Worm (Caenorhabditis elegans) whole organism, L2 larva: ENCODE results near the gene spp-9.

Experiments
- F13H6.1 ChIP-seq: sonication (generic microtip); optimal IDR thresholded peaks from 2 replicates; lab custom pipeline; 2016; ENCODE audit warnings: missing genetic modification characterization, missing compliant biosample characterization
- alr-1 ChIP-seq: fragments of 150-350 bp; optimal IDR thresholded peaks from 2 replicates; lab custom pipeline; 2014; ENCODE audit warnings: missing biosample characterization, missing genetic modification characterization
- aly-2 ChIP-seq: fragments of 150-350 bp; optimal IDR thresholded peaks from 2 replicates; lab custom pipeline; 2014; ENCODE audit warnings: missing biosample characterization, missing genetic modification characterization
- ama-1 ChIP-seq: fragments of 150-350 bp; optimal IDR thresholded peaks from 2 replicates; lab custom pipeline; 2018; ENCODE audit warnings: inconsistent platforms
- blmp-1 ChIP-seq: sonication (generic microtip); optimal IDR thresholded peaks from 2 replicates; lab custom pipeline; 2017; ENCODE audit warnings: missing genetic modification characterization, mild to moderate bottlenecking, missing compliant biosample characterization, antibody characterized with exemption, moderate library complexity; ENCODE audit not compliant: insufficient read depth
- ceh-16 ChIP-seq: fragments of 150-350 bp; optimal IDR thresholded peaks from 2 replicates; lab custom pipeline; 2014; ENCODE audit warnings: missing biosample characterization, missing genetic modification characterization
- ceh-82 ChIP-seq: fragments of 150-350 bp; optimal IDR thresholded peaks from 2 replicates; lab custom pipeline; 2014; ENCODE audit warnings: missing biosample characterization, missing genetic modification characterization
- crh-2 ChIP-seq: sonication (generic microtip); optimal IDR thresholded peaks from 2 replicates; lab custom pipeline; 2017; ENCODE audit warnings: missing biosample characterization, missing genetic modification characterization
- elt-1 ChIP-seq: fragments of 150-350 bp; optimal IDR thresholded peaks from 2 replicates; lab custom pipeline; 2014; ENCODE audit warnings: missing biosample characterization, missing genetic modification characterization
- elt-3 ChIP-seq: sonication (generic microtip); optimal IDR thresholded peaks from 2 replicates; lab custom pipeline; 2017; ENCODE audit warnings: missing biosample characterization, missing genetic modification characterization
- fos-1 ChIP-seq: fragments of 150-350 bp; optimal IDR thresholded peaks from 2 replicates; lab custom pipeline; 2014; ENCODE audit warnings: missing biosample characterization, missing genetic modification characterization
- gmeb-1 ChIP-seq: fragments of 150-350 bp; optimal IDR thresholded peaks from 2 replicates; lab custom pipeline; 2014; ENCODE audit warnings: missing biosample characterization, missing genetic modification characterization
- lin-11 ChIP-seq: fragments of 150-350 bp; sonication (generic microtip); optimal IDR thresholded peaks from 2 replicates; lab custom pipeline; 2014; ENCODE audit warnings: missing biosample characterization, missing genetic modification characterization, inconsistent platforms, mixed read lengths
- lin-13 ChIP-seq: fragments of 150-350 bp; optimal IDR thresholded peaks from 2 replicates; lab custom pipeline; 2014; ENCODE audit warnings: missing biosample characterization, missing genetic modification reagents, missing genetic modification characterization
- lsy-2 ChIP-seq, 2 experiments: fragments of 150-350 bp in 1 of 2; sonication (generic microtip) in 1 of 2; optimal IDR thresholded peaks; 2 replicates each; lab custom pipeline; 2014 to 2017; ENCODE audit warnings: missing biosample characterization in 2 of 2, missing genetic modification characterization in 2 of 2
- mab-5 ChIP-seq: fragments of 150-350 bp; optimal IDR thresholded peaks from 2 replicates; lab custom pipeline; 2014; ENCODE audit warnings: missing biosample characterization, missing genetic modification characterization
- nhr-10 ChIP-seq: sonication (generic microtip); optimal IDR thresholded peaks from 2 replicates; lab custom pipeline; 2017; ENCODE audit warnings: missing biosample characterization, missing genetic modification characterization
- nhr-129 ChIP-seq: fragments of 150-350 bp; optimal IDR thresholded peaks from 2 replicates; lab custom pipeline; 2014; ENCODE audit warnings: missing biosample characterization, missing genetic modification characterization
- nhr-21 ChIP-seq: fragments of 150-350 bp; optimal IDR thresholded peaks from 2 replicates; lab custom pipeline; 2014; ENCODE audit warnings: missing biosample characterization, missing genetic modification characterization
- nhr-237 ChIP-seq: fragments of 150-350 bp; optimal IDR thresholded peaks from 2 replicates; lab custom pipeline; 2014; ENCODE audit warnings: missing biosample characterization, missing genetic modification characterization
- nhr-25 ChIP-seq: fragments of 150-350 bp; sonication (generic microtip); optimal IDR thresholded peaks from 3 replicates; lab custom pipeline; 2014; ENCODE audit warnings: missing biosample characterization, missing genetic modification characterization
- nhr-6 ChIP-seq: fragments of 150-350 bp; optimal IDR thresholded peaks from 2 replicates; lab custom pipeline; 2014; ENCODE audit warnings: missing biosample characterization, missing genetic modification characterization
- nhr-77 ChIP-seq: fragments of 150-350 bp; optimal IDR thresholded peaks from 2 replicates; lab custom pipeline; 2014; ENCODE audit warnings: missing biosample characterization, missing genetic modification characterization
- peb-1 ChIP-seq: fragments of 150-350 bp; optimal IDR thresholded peaks from 2 replicates; lab custom pipeline; 2014; ENCODE audit warnings: missing biosample characterization, missing genetic modification characterization
- sem-4 ChIP-seq: fragments of 150-350 bp; optimal IDR thresholded peaks from 2 replicates; lab custom pipeline; 2014; ENCODE audit warnings: missing biosample characterization, missing genetic modification reagents, missing genetic modification characterization
- skn-1 ChIP-seq: sonication (generic microtip); optimal IDR thresholded peaks from 2 replicates; lab custom pipeline; 2017; ENCODE audit warnings: missing biosample characterization, missing genetic modification characterization
- sma-3 ChIP-seq: sonication (generic microtip); optimal IDR thresholded peaks from 2 replicates; lab custom pipeline; 2016; ENCODE audit warnings: missing genetic modification reagents, missing genetic modification characterization, missing compliant biosample characterization
- sma-9 ChIP-seq, 2 experiments: fragments of 150-350 bp in 1 of 2; sonication (generic microtip) in 1 of 2; optimal IDR thresholded peaks; 2 replicates each; lab custom pipeline; 2014 to 2016; ENCODE audit warnings: missing genetic modification characterization in 2 of 2, mild to moderate bottlenecking in 1 of 2, missing biosample characterization in 1 of 2, missing compliant biosample characterization in 1 of 2, missing genetic modification reagents in 1 of 2, moderate library complexity in 1 of 2
- unc-39 ChIP-seq: fragments of 150-350 bp; optimal IDR thresholded peaks from 2 replicates; lab custom pipeline; 2014; ENCODE audit warnings: missing biosample characterization, missing genetic modification characterization
- unc-55 ChIP-seq: fragments of 150-350 bp; sonication (generic microtip); optimal IDR thresholded peaks from 3 replicates; lab custom pipeline; 2014; ENCODE audit warnings: missing biosample characterization, missing genetic modification reagents, missing genetic modification characterization
- unc-62 ChIP-seq: fragments of 150-350 bp; optimal IDR thresholded peaks from 2 replicates; lab custom pipeline; 2014; ENCODE audit warnings: missing biosample characterization, missing genetic modification reagents, missing genetic modification characterization
- ztf-1 ChIP-seq: fragments of 200-800 bp; sonication (Bioruptor generic); conservative IDR thresholded peaks from 2 replicates; pipeline ENCODE4 v1.3.6; 2022; ENCODE audit warnings: missing genetic modification characterization, missing compliant biosample characterization
- ztf-4 ChIP-seq: fragments of 150-350 bp; optimal IDR thresholded peaks from 2 replicates; lab custom pipeline; 2014; ENCODE audit warnings: missing biosample characterization, missing genetic modification characterization

spp-9 gene

DNA sequence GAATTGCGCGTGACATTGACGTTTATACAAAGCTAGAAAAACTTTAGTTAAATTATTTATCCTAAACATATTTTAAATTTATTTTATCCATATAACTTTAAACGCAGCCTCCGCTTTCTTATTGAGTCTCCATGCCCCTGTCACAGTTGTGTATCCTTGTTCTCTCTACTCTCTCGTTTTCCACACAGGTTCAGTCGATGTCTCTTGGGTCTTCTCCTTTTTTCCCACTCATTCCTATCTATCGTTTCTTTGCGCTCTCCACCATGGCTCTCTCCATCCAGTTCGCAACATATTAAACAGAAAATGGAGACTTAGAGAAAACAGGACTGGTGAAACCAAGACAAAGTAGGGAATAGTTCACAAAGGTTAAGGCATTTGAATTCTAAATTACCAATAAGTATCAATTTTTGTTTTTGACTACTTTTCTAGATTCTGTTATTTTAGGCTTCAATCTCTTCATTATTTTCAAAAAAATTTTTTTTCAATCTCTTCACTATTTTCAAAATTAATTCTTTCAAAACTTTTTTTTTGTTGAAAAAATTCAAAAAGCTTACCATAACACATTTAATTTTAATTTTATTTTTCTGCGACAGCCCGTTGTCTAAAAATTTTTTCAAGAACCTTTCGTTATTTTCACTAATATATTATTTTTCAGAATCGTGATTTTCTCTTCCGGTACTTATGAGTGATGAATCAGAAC is 34.6 kb downstream of the spp-9 start, which contains the start of gene sdc-2 (continued):
- no peak for TF ChIP-seq lin-13 (GFP tag; lab: Kevin White, UChicago)
- TF ChIP-seq aly-2 (tag; lab: Kevin White, UChicago): no peak
- TF ChIP-seq fos-1: peak; percentile 77
- no peak for TF ChIP-seq alr-1 (tag; lab: Kevin White, UChicago)
- TF ChIP-seq lsy-2 (tag; optimal IDR thresholded peaks at IDR 0.05; lab: Kevin White, UChicago): peak in 1 of 2 experiments; percentile 41
- TF ChIP-seq nhr-6 (tag; lab: Kevin White, UChicago): peak; percentile 86
- TF ChIP-seq nhr-77 (tag; lab: Kevin White, UChicago): no peak
- TF ChIP-seq mab-5 (tag; lab: Kevin White, UChicago): peak; percentile 52
- TF ChIP-seq ceh-82 (tag; lab: Kevin White, UChicago): no peak
- peak; percentile 67 for TF ChIP-seq unc-55
- TF ChIP-seq peb-1 (tag; lab: Kevin White, UChicago): no peak
- peak; percentile 87 for TF ChIP-seq F13H6.1
- no peak for TF ChIP-seq ztf-1 (GFP tag; lab: Robert Waterston, UW)
- TF ChIP-seq lin-11 (tag; lab: Kevin White, UChicago): peak; percentile 14
- peak; percentile 93 for TF ChIP-seq nhr-129
- TF ChIP-seq nhr-21 (tag; lab: Kevin White, UChicago): peak; percentile 94
- TF ChIP-seq ama-1 (lab: Kevin White, UChicago): no peak
- TF ChIP-seq nhr-10 (tag; lab: Kevin White, UChicago): no peak
- TF ChIP-seq elt-3 (tag; lab: Kevin White, UChicago): no peak
- peak; percentile 79 for TF ChIP-seq sma-3 (GFP tag; lab: Kevin White, UChicago)
- TF ChIP-seq blmp-1 (tag; lab: Kevin White, UChicago): peak; percentile 32
- no peak for TF ChIP-seq unc-39 (tag; lab: Kevin White, UChicago)
- TF ChIP-seq crh-2 (tag; lab: Kevin White, UChicago): peak; percentile 92

DNA sequence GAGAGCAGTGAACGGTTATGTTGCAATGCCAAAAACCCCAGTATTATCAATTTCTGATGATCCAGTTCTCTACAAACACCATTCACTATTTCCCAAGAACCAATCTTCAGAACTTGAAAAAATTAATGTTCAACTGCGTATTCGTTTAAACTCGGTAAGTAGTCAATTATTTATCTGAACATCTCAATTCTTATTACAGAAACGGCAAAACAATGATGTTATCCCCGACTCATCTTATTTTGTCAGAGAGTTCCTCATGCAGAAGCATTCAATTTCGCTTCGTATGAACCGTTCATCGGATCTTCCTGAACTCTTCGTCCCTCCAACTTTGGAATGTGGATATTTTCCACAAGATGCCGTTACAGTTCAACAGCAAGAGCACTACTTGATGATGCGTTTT is 36.1 kb downstream of the spp-9 start:
- no peak for TF ChIP-seq nhr-21 (tag; lab: Kevin White, UChicago)
- TF ChIP-seq unc-62 (GFP tag; lab: Kevin White, UChicago): no peak
- no peak for TF ChIP-seq nhr-10 (tag; lab: Kevin White, UChicago)
- no peak for TF ChIP-seq gmeb-1 (tag; lab: Kevin White, UChicago)
- TF ChIP-seq ztf-4: no peak
- no peak for TF ChIP-seq nhr-25 (tag; lab: Kevin White, UChicago)
- TF ChIP-seq ceh-82 (tag; lab: Kevin White, UChicago): no peak
- TF ChIP-seq nhr-129: no peak
- TF ChIP-seq unc-55: no peak

ce11 chrX:11533543-11534003 is 46.0 kb downstream of the spp-9 start, which contains the start of gene C35C5.8:
Gene C35C5.8, plus strand, starts transcription at chrX:11533593.
- TF ChIP-seq sma-9 (GFP tag; optimal IDR thresholded peaks at IDR 0.05; lab: Kevin White, UChicago) (peak; percentile 73), sma-9 (tag; optimal IDR thresholded peaks at IDR 0.05; lab: Kevin White, UChicago) (no peak), gmeb-1 (tag; lab: Kevin White, UChicago) (no peak), sma-3 (GFP tag; lab: Kevin White, UChicago) (peak; percentile 24), crh-2 (tag; lab: Kevin White, UChicago) (peak; percentile 12), blmp-1 (tag; lab: Kevin White, UChicago) (peak; percentile 25), sem-4 (no peak), nhr-21 (tag; lab: Kevin White, UChicago) (peak; percentile 56), ceh-16 (no peak)

DNA sequence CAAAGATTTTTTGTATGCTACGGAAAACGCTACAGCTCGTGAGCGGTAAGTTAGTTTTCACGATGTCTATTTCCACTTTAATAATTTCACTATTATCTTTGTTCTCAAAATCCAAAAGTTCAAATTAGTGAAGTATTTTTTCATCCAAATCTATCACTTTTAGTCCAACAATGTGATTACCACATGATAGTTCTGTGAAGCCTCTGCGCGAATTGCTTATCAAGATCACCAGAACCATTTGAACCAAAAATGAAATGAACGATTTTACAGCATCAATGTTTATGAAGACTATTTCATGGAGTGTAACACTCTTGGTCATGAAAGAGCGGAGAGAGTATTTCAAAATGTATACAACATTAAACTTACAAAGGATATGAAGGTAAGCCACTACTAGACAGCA is 46.9 kb downstream of the spp-9 start:
- TF ChIP-seq elt-1 (tag; lab: Kevin White, UChicago) (no peak), nhr-10 (tag; lab: Kevin White, UChicago) (no peak), nhr-25 (tag; lab: Kevin White, UChicago) (peak; percentile 50), nhr-21 (tag; lab: Kevin White, UChicago) (peak; percentile 50), skn-1 (tag; lab: Kevin White, UChicago) (no peak), blmp-1 (tag; lab: Kevin White, UChicago) (peak; percentile 15), sma-9 (GFP tag; optimal IDR thresholded peaks at IDR 0.05; lab: Kevin White, UChicago) (peak; percentile 58), sma-9 (tag; optimal IDR thresholded peaks at IDR 0.05; lab: Kevin White, UChicago) (no peak), sem-4 (no peak), nhr-237 (tag; lab: Kevin White, UChicago) (no peak)
